Fruit fly (Drosophila melanogaster): Measurements from ENCODE around the gene kto.

The kto gene

dm6 chr3L:19834143-19834794 lies 2.1 kb upstream of the kto start, which contains the start of the genes trc and CG32221 (continued):
- no peak for TF ChIP-seq pan (optimal IDR thresholded peaks at IDR 0.05)
- TF ChIP-seq pan (GFP tag; optimal IDR thresholded peaks at IDR 0.05 in 1 of 2, IDR thresholded peaks at IDR 0.05 in 1 of 2) = peak in 1 of 2 experiments; percentile 7
- no peak for TF ChIP-seq pros (GFP tag; optimal IDR thresholded peaks at IDR 0.05)
- TF ChIP-seq CG10209 (GFP tag; optimal IDR thresholded peaks at IDR 0.05) = no peak
- TF ChIP-seq ssp (GFP tag; IDR thresholded peaks at IDR 0.05) = peak; percentile 19; the same call in 1 of the 2 replicates
- no peak for TF ChIP-seq Mes4 (GFP tag; optimal IDR thresholded peaks at IDR 0.05)
- TF ChIP-seq CG2116 (GFP tag; optimal IDR thresholded peaks at IDR 0.05) = peak; percentile 62
- no peak for TF ChIP-seq org-1 (GFP tag; optimal IDR thresholded peaks at IDR 0.05)
- no peak for TF ChIP-seq esg (GFP tag; conservative IDR thresholded peaks at IDR 0.05)
- peak; percentile 66; the same call in 1 of the 2 replicates for TF ChIP-seq inv (GFP tag; IDR thresholded peaks at IDR 0.05; ENCODE audit: partially characterized antibody)
- TF ChIP-seq ap (GFP tag; IDR thresholded peaks at IDR 0.05) = no peak
- TF ChIP-seq CG30403 (GFP tag; optimal IDR thresholded peaks at IDR 0.05) = peak; percentile 45
- peak; percentile 68 for TF ChIP-seq CG9817 (tag; optimal IDR thresholded peaks at IDR 0.05)
- TF ChIP-seq CG6689 (GFP tag; IDR thresholded peaks at IDR 0.05) = no peak
- peak; percentile 10 for TF ChIP-seq CG10654 (GFP tag; optimal IDR thresholded peaks at IDR 0.05)
- TF ChIP-seq ERR (GFP tag; optimal IDR thresholded peaks at IDR 0.05) = no peak
- TF ChIP-seq Antp (GFP tag; optimal IDR thresholded peaks at IDR 0.05) = peak; percentile 48
- peak; percentile 24; the same call in 1 of the 2 replicates for TF ChIP-seq CG31224 (GFP tag; IDR thresholded peaks at IDR 0.05)
- peak; percentile 4 for TF ChIP-seq Myb (GFP tag; optimal IDR thresholded peaks at IDR 0.05)
- TF ChIP-seq hth (optimal IDR thresholded peaks at IDR 0.05) = no peak
- TF ChIP-seq sd (tag; optimal IDR thresholded peaks at IDR 0.05) = no peak
- TF ChIP-seq CG8944 (GFP tag; optimal IDR thresholded peaks at IDR 0.05) = no peak
- TF ChIP-seq ranshi (GFP tag; IDR thresholded peaks at IDR 0.05) = peak; percentile 42; the same call in 1 of the 2 replicates
- no peak for TF ChIP-seq CG6654 (GFP tag; optimal IDR thresholded peaks at IDR 0.05)
- no peak for TF ChIP-seq TFAM (GFP tag; optimal IDR thresholded peaks at IDR 0.05)
- TF ChIP-seq D (optimal IDR thresholded peaks at IDR 0.05) = no peak
- TF ChIP-seq D (GFP tag; optimal IDR thresholded peaks at IDR 0.05) = no peak
- TF ChIP-seq dan (GFP tag; IDR thresholded peaks at IDR 0.05) = no peak
- peak; percentile 53; the same call in 2 of the 3 replicates for TF ChIP-seq ken (GFP tag; IDR thresholded peaks at IDR 0.05)
- no peak for TF ChIP-seq danr (GFP tag; IDR thresholded peaks at IDR 0.05)
- TF ChIP-seq pfk (GFP tag; optimal IDR thresholded peaks at IDR 0.05) = peak; percentile 56
- no peak for TF ChIP-seq CG1529 (GFP tag; optimal IDR thresholded peaks at IDR 0.05)
- TF ChIP-seq CG12071 (GFP tag; optimal IDR thresholded peaks at IDR 0.05) = no peak
- no peak for TF ChIP-seq Neu2 (GFP tag; optimal IDR thresholded peaks at IDR 0.05; ENCODE audit: borderline replicate concordance)
- no peak for TF ChIP-seq CTCF (GFP tag; optimal IDR thresholded peaks at IDR 0.05)
- TF ChIP-seq Fer2 (tag; optimal IDR thresholded peaks at IDR 0.05) = peak; percentile 63
- no peak for TF ChIP-seq B-H1 (GFP tag; IDR thresholded peaks at IDR 0.05)
- TF ChIP-seq tup (GFP tag; optimal IDR thresholded peaks at IDR 0.05) = no peak
- TF ChIP-seq aop (GFP tag; IDR thresholded peaks at IDR 0.05) = no peak
- peak; percentile 43; the same call in 1 of the 2 replicates for TF ChIP-seq ttk (GFP tag; IDR thresholded peaks at IDR 0.05)
- no peak for TF ChIP-seq cas (GFP tag; IDR thresholded peaks at IDR 0.05)
- TF ChIP-seq CG6175 (GFP tag; IDR thresholded peaks at IDR 0.05) = no peak
- no peak for TF ChIP-seq CG1603 (tag; optimal IDR thresholded peaks at IDR 0.05)
- peak; percentile 52; the same call in 2 of the 3 replicates for TF ChIP-seq zfh1 (GFP tag; IDR thresholded peaks at IDR 0.05)
- TF ChIP-seq sna (GFP tag; IDR thresholded peaks at IDR 0.05; ENCODE audit: partially characterized antibody) = peak; percentile 22; the same call in 1 of the 2 replicates
- peak; percentile 57; the same call in 2 of the 3 replicates for TF ChIP-seq CG11456 (GFP tag; IDR thresholded peaks at IDR 0.05)
- TF ChIP-seq CG8359 (GFP tag; optimal IDR thresholded peaks at IDR 0.05; ENCODE audit: borderline replicate concordance) = no peak
- TF ChIP-seq HHEX (GFP tag; optimal IDR thresholded peaks at IDR 0.05) = no peak
- TF ChIP-seq Mad (GFP tag; optimal IDR thresholded peaks at IDR 0.05) = no peak
- peak; percentile 73 for TF ChIP-seq sens (GFP tag)
- peak; percentile 21; the same call in 1 of the 2 replicates for TF ChIP-seq CG10321 (GFP tag; IDR thresholded peaks at IDR 0.05)
- no peak for TF ChIP-seq Blimp-1 (GFP tag; optimal IDR thresholded peaks at IDR 0.05)

Measured in whole organism, embryonic.